Fruit fly (Drosophila melanogaster) whole organism, embryonic: ENCODE results near the gene CG44158.

ENCODE experiments used
- Asciz ChIP-seq: fragments of 200-800 bp; sonication (Bioruptor generic); optimal IDR thresholded peaks from 2 replicates; lab custom pipeline; 2017; ENCODE audit warnings: missing biosample characterization, mild to moderate bottlenecking, missing genetic modification characterization, missing genetic modification reagents
- Atf6 ChIP-seq: fragments of 200-800 bp; sonication (Bioruptor generic); IDR thresholded peaks from 2 replicates; pipeline ENCODE4 v1.3.6; 2022; ENCODE audit warnings: missing biosample characterization, missing genetic modification characterization
- BEAF-32 ChIP-seq: fragments of 200-800 bp; sonication (Bioruptor generic); optimal IDR thresholded peaks from 3 replicates; lab custom pipeline; 2017; ENCODE audit warnings: missing biosample characterization, missing genetic modification characterization, mild to moderate bottlenecking, moderate library complexity, missing genetic modification reagents
- CG10147 ChIP-seq: fragments of 200-800 bp; sonication (Bioruptor generic); optimal IDR thresholded peaks from 2 replicates; lab custom pipeline; 2019; ENCODE audit warnings: missing biosample characterization, mild to moderate bottlenecking, missing genetic modification characterization, moderate library complexity
- CG10321 ChIP-seq: fragments of 200-800 bp; sonication (Bioruptor generic); IDR thresholded peaks from 2 replicates; pipeline ENCODE4 v1.3.6; 2022; ENCODE audit warnings: missing biosample characterization, missing genetic modification characterization
- CG11247 ChIP-seq: fragments of 200-800 bp; sonication (Bioruptor generic); IDR thresholded peaks from 2 replicates; pipeline ENCODE4 v1.3.6; 2022; ENCODE audit warnings: missing biosample characterization, missing genetic modification characterization
- CG11560 ChIP-seq: fragments of 200-800 bp; sonication (Bioruptor generic); IDR thresholded peaks from 3 replicates; pipeline ENCODE4 v1.3.6; 2022; ENCODE audit warnings: missing biosample characterization, missing genetic modification characterization
- CG12769 ChIP-seq: fragments of 200-800 bp; sonication (Bioruptor generic); optimal IDR thresholded peaks from 2 replicates; lab custom pipeline; 2019; ENCODE audit warnings: missing biosample characterization, mild to moderate bottlenecking, missing genetic modification characterization, moderate library complexity
- CG13424 ChIP-seq: fragments of 200-800 bp; sonication (Bioruptor generic); optimal IDR thresholded peaks from 2 replicates; lab custom pipeline; 2019; ENCODE audit warnings: missing biosample characterization, mild to moderate bottlenecking, missing genetic modification characterization, moderate library complexity
- CG16779 ChIP-seq: fragments of 200-800 bp; sonication (Bioruptor generic); IDR thresholded peaks from 2 replicates; pipeline ENCODE4 v1.3.6; 2022; ENCODE audit warnings: missing biosample characterization, missing genetic modification characterization
- CG17361 ChIP-seq: fragments of 200-800 bp; sonication (Bioruptor generic); IDR thresholded peaks from 3 replicates; pipeline ENCODE4 v1.3.6; 2022; ENCODE audit warnings: missing biosample characterization, missing genetic modification characterization
- CG17385 ChIP-seq: fragments of 200-800 bp; sonication (Bioruptor generic); optimal IDR thresholded peaks from 3 replicates; lab custom pipeline; 2018; ENCODE audit warnings: missing biosample characterization, mild to moderate bottlenecking, missing genetic modification characterization
- CG1832 ChIP-seq: fragments of 200-800 bp; sonication (Bioruptor generic); optimal IDR thresholded peaks from 2 replicates; lab custom pipeline; 2017; ENCODE audit warnings: missing biosample characterization, mild to moderate bottlenecking, missing genetic modification characterization, inconsistent platforms
- CG4707 ChIP-seq: fragments of 200-800 bp; sonication (Bioruptor generic); optimal IDR thresholded peaks from 2 replicates; lab custom pipeline; 2018; ENCODE audit warnings: missing biosample characterization, mild to moderate bottlenecking, missing genetic modification characterization, moderate library complexity
- CG6175 ChIP-seq: fragments of 200-800 bp; sonication (Bioruptor generic); IDR thresholded peaks from 3 replicates; pipeline ENCODE4 v1.3.6; 2022; ENCODE audit warnings: missing biosample characterization, missing genetic modification characterization
- CG6813 ChIP-seq: fragments of 200-800 bp; sonication (Bioruptor generic); optimal IDR thresholded peaks from 2 replicates; lab custom pipeline; 2017; ENCODE audit warnings: missing biosample characterization, missing genetic modification characterization, mild to moderate bottlenecking, moderate library complexity, missing genetic modification reagents
- CG7372 ChIP-seq: fragments of 200-800 bp; sonication (Bioruptor generic); IDR thresholded peaks from 2 replicates; pipeline ENCODE4 v1.3.6; 2022; ENCODE audit warnings: missing biosample characterization, missing genetic modification characterization
- CG7786 ChIP-seq: fragments of 200-800 bp; sonication (Bioruptor generic); optimal IDR thresholded peaks from 2 replicates; lab custom pipeline; 2016; ENCODE audit warnings: missing biosample characterization, missing genetic modification characterization
- CG7987 ChIP-seq: fragments of 200-800 bp; sonication (Bioruptor generic); optimal IDR thresholded peaks from 2 replicates; lab custom pipeline; 2018; ENCODE audit warnings: missing biosample characterization, mild to moderate bottlenecking, missing genetic modification characterization, moderate library complexity
- CG8281 ChIP-seq: fragments of 200-800 bp; sonication (Bioruptor generic); optimal IDR thresholded peaks from 2 replicates; lab custom pipeline; 2018; ENCODE audit warnings: missing biosample characterization, mild to moderate bottlenecking, missing genetic modification characterization, moderate library complexity
- CG8924 ChIP-seq: fragments of 200-800 bp; optimal IDR thresholded peaks from 3 replicates; lab custom pipeline; 2019; ENCODE audit warnings: missing biosample characterization, mild to moderate bottlenecking, missing genetic modification characterization, moderate library complexity
- CG9437 ChIP-seq: fragments of 200-800 bp; sonication (Bioruptor generic); optimal IDR thresholded peaks from 2 replicates; lab custom pipeline; 2018; ENCODE audit warnings: missing biosample characterization, mild to moderate bottlenecking, missing genetic modification characterization
- Dref ChIP-seq: fragments of 200-800 bp; sonication (Bioruptor generic); IDR thresholded peaks from 2 replicates; pipeline ENCODE4 v1.3.6; 2022; ENCODE audit warnings: missing biosample characterization, missing genetic modification characterization
- HmgZ ChIP-seq: fragments of 200-800 bp; sonication (Bioruptor generic); optimal IDR thresholded peaks from 2 replicates; lab custom pipeline; 2018; ENCODE audit warnings: missing biosample characterization, mild to moderate bottlenecking, missing genetic modification characterization
- Hr39 ChIP-seq: fragments of >200 bp; optimal IDR thresholded peaks from 2 replicates; lab custom pipeline; 2017
- Lpt ChIP-seq: fragments of >200 bp; optimal IDR thresholded peaks from 2 replicates; lab custom pipeline; 2018; ENCODE audit warnings: missing biosample characterization, missing genetic modification characterization
- Med ChIP-seq: fragments of 200-800 bp; sonication (Bioruptor generic); peaks from one replicate; lab custom pipeline; 2016; ENCODE audit warnings: missing biosample characterization, missing genetic modification characterization, mild to moderate bottlenecking, inconsistent platforms, moderate library complexity
- Mrtf ChIP-seq: fragments of 200-800 bp; sonication (Bioruptor generic); IDR thresholded peaks from 3 replicates; pipeline ENCODE4 v1.3.6; 2022; ENCODE audit warnings: missing biosample characterization, missing genetic modification characterization
- Myb ChIP-seq: fragments of 200-800 bp; sonication (Bioruptor generic); optimal IDR thresholded peaks from 2 replicates; lab custom pipeline; 2016; ENCODE audit warnings: missing biosample characterization, missing genetic modification characterization
- Nf-YB ChIP-seq: fragments of 200-800 bp; sonication (Bioruptor generic); optimal IDR thresholded peaks from 3 replicates; lab custom pipeline; 2019; ENCODE audit warnings: missing biosample characterization, mild to moderate bottlenecking, missing genetic modification characterization, moderate library complexity
- Rfx ChIP-seq: fragments of 200-800 bp; sonication (Bioruptor generic); IDR thresholded peaks from 2 replicates; pipeline ENCODE4 v1.3.6; 2022; ENCODE audit warnings: missing biosample characterization, missing genetic modification characterization
- Six4 ChIP-seq: fragments of 200-800 bp; sonication (Bioruptor generic); optimal IDR thresholded peaks from 2 replicates; lab custom pipeline; 2016; ENCODE audit warnings: missing biosample characterization, missing genetic modification characterization
- Sry-δ ChIP-seq: fragments of 200-800 bp; sonication (Bioruptor generic); optimal IDR thresholded peaks from 2 replicates; lab custom pipeline; 2016; ENCODE audit warnings: missing biosample characterization, missing genetic modification characterization
- ase ChIP-seq: fragments of 200-800 bp; sonication (Bioruptor generic); IDR thresholded peaks from 3 replicates; pipeline ENCODE4 v1.3.6; 2022; ENCODE audit warnings: missing biosample characterization, missing genetic modification characterization
- corto ChIP-seq: fragments of 200-800 bp; sonication (Bioruptor generic); optimal IDR thresholded peaks from 2 replicates; lab custom pipeline; 2016; ENCODE audit warnings: missing biosample characterization, mild to moderate bottlenecking, missing genetic modification characterization, moderate library complexity
- dan ChIP-seq: fragments of 200-800 bp; sonication (Bioruptor generic); IDR thresholded peaks from 2 replicates; pipeline ENCODE4 v1.3.6; 2022; ENCODE audit warnings: missing biosample characterization, missing genetic modification characterization
- dmrt99B ChIP-seq: fragments of 200-800 bp; sonication (Bioruptor generic); optimal IDR thresholded peaks from 2 replicates; lab custom pipeline; 2018; ENCODE audit warnings: missing biosample characterization, mild to moderate bottlenecking, missing genetic modification characterization, moderate library complexity
- ftz-f1 ChIP-seq: fragments of 200-800 bp; sonication (Bioruptor generic); optimal IDR thresholded peaks from 2 replicates; lab custom pipeline; 2016; ENCODE audit warnings: missing biosample characterization, missing genetic modification characterization
- gcm2 ChIP-seq: fragments of 200-800 bp; sonication (Bioruptor generic); optimal IDR thresholded peaks from 2 replicates; lab custom pipeline; 2016; ENCODE audit warnings: missing biosample characterization, missing genetic modification characterization
- gem ChIP-seq: fragments of 200-800 bp; sonication (Bioruptor generic); optimal IDR thresholded peaks from 2 replicates; lab custom pipeline; 2019; ENCODE audit warnings: missing biosample characterization, mild to moderate bottlenecking, missing genetic modification characterization, moderate library complexity
- gt ChIP-seq: fragments of 200-800 bp; sonication (Bioruptor generic); IDR thresholded peaks from 2 replicates; pipeline ENCODE4 v1.3.6; 2022; ENCODE audit warnings: missing biosample characterization, missing genetic modification characterization
- lab ChIP-seq: fragments of 200-800 bp; sonication (Bioruptor generic); optimal IDR thresholded peaks from 3 replicates; lab custom pipeline; 2017; ENCODE audit warnings: missing biosample characterization, missing genetic modification characterization, mild to moderate bottlenecking, moderate library complexity, missing genetic modification reagents
- lov ChIP-seq, 2 experiments: fragments of 200-800 bp in 1 of 2; fragments of >200 bp in 1 of 2; sonication (Bioruptor generic) in 1 of 2; IDR thresholded peaks in 1 of 2; optimal IDR thresholded peaks in 1 of 2; 2 replicates in 1 of 2; 3 replicates in 1 of 2; pipeline versions ENCODE4 v1.3.6 to Lab custom; 2017 to 2022; ENCODE audit warnings: missing biosample characterization in 1 of 2, missing genetic modification characterization in 1 of 2
- onecut ChIP-seq: fragments of 200-800 bp; sonication (Bioruptor generic); IDR thresholded peaks from 2 replicates; pipeline ENCODE4 v1.3.6; 2022; ENCODE audit warnings: missing biosample characterization, missing genetic modification characterization
- salm ChIP-seq: fragments of 200-800 bp; sonication (Bioruptor generic); optimal IDR thresholded peaks from 2 replicates; lab custom pipeline; 2018; ENCODE audit warnings: missing biosample characterization, mild to moderate bottlenecking, missing genetic modification characterization
- sim ChIP-seq: fragments of 200-800 bp; sonication (Bioruptor generic); IDR thresholded peaks from 2 replicates; pipeline ENCODE4 v1.3.6; 2022; ENCODE audit warnings: missing biosample characterization, missing genetic modification characterization
- so ChIP-seq: fragments of 200-800 bp; sonication (Bioruptor generic); IDR thresholded peaks from 3 replicates; pipeline ENCODE4 v1.3.6; 2022; ENCODE audit warnings: missing biosample characterization, missing genetic modification characterization
- sqz ChIP-seq: fragments of 200-800 bp; sonication (Bioruptor generic); optimal IDR thresholded peaks from 3 replicates; lab custom pipeline; 2018; ENCODE audit warnings: missing biosample characterization, mild to moderate bottlenecking, missing genetic modification characterization
- zf30C ChIP-seq: fragments of 200-800 bp; sonication (Bioruptor generic); optimal IDR thresholded peaks from 3 replicates; lab custom pipeline; 2018; ENCODE audit warnings: missing biosample characterization, mild to moderate bottlenecking, missing genetic modification characterization
- zfh1 ChIP-seq: fragments of 200-800 bp; sonication (Bioruptor generic); IDR thresholded peaks from 3 replicates; pipeline ENCODE4 v1.3.6; 2022; ENCODE audit warnings: missing biosample characterization, missing genetic modification characterization

Gene CG44158

dm6 chr3R:18226043-18226808 is 17.6 kb downstream of the CG44158 start, which contains the start of the genes CG7168 and Mdh2 (continued):
- TF ChIP-seq CG17361 (GFP tag; lab: Robert Waterston, UW) (no peak), CG11247 (GFP tag; lab: Robert Waterston, UW) (no peak), corto (GFP tag; lab: Kevin White, UChicago) (no peak), salm (tag; lab: Kevin White, UChicago) (no peak), Myb (GFP tag; lab: Kevin White, UChicago) (peak; percentile 53), CG6175 (no peak), so (GFP tag; lab: Robert Waterston, UW) (no peak), CG9437 (no peak), Hr39 (lab: Kevin White, UChicago) (no peak), CG7987 (GFP tag; lab: Kevin White, UChicago) (no peak), CG13424 (tag; lab: Kevin White, UChicago) (no peak), Six4 (GFP tag; lab: Kevin White, UChicago) (no peak), Med (GFP tag; lab: Kevin White, UChicago) (peak; percentile 72), onecut (GFP tag; lab: Robert Waterston, UW) (no peak), CG12769 (peak; percentile 69), sqz (GFP tag; lab: Kevin White, UChicago) (no peak), dan (GFP tag; lab: Robert Waterston, UW) (no peak), lov (optimal IDR thresholded peaks at IDR 0.05; lab: Kevin White, UChicago) (no peak), lov (GFP tag; IDR thresholded peaks at IDR 0.05; lab: Robert Waterston, UW) (no peak), CG1832 (GFP tag; lab: Kevin White, UChicago) (no peak), Rfx (GFP tag; lab: Robert Waterston, UW) (no peak), Mrtf (no peak), Nf-YB (GFP tag; lab: Kevin White, UChicago) (peak; percentile 88), ase (GFP tag; lab: Robert Waterston, UW) (no peak), lab (peak; percentile 40), CG7372 (GFP tag; lab: Robert Waterston, UW) (no peak), CG10321 (GFP tag; lab: Robert Waterston, UW) (no peak), CG16779 (GFP tag; lab: Robert Waterston, UW) (no peak), CG4707 (GFP tag; lab: Kevin White, UChicago) (no peak), CG11560 (tag; lab: Robert Waterston, UW) (peak; percentile 80; the same call in 2 of the 3 replicates), CG7786 (GFP tag; lab: Kevin White, UChicago) (no peak), CG10147 (no peak), gem (tag; lab: Kevin White, UChicago) (no peak), Asciz (GFP tag; lab: Kevin White, UChicago) (no peak), gcm2 (GFP tag; lab: Kevin White, UChicago) (no peak), Sry-δ (GFP tag; lab: Kevin White, UChicago) (peak; percentile 83), Dref (peak; percentile 92), sim (GFP tag; lab: Robert Waterston, UW) (no peak), CG17385 (GFP tag; lab: Kevin White, UChicago) (no peak), CG8924 (tag; lab: Kevin White, UChicago) (no peak), gt (no peak), CG6813 (no peak), ftz-f1 (GFP tag; lab: Kevin White, UChicago) (no peak), dmrt99B (no peak), Lpt (GFP tag; lab: Kevin White, UChicago) (no peak), zfh1 (GFP tag; lab: Robert Waterston, UW) (0 out of 3 replicates have a peak, but pooled peaks have one; percentile 17), BEAF-32 (GFP tag; lab: Kevin White, UChicago) (peak; percentile 81), CG8281 (tag; lab: Kevin White, UChicago) (no peak), HmgZ (tag; lab: Kevin White, UChicago) (peak; percentile 60), Atf6 (GFP tag; lab: Robert Waterston, UW) (no peak), zf30C (no peak)
